Fruit fly (Drosophila melanogaster): Measurements from ENCODE around the gene CG12003.
A peak's percentile ranks its signal among the peaks of the same experiment; 100 is the strongest.

The CG12003 gene

DNA sequence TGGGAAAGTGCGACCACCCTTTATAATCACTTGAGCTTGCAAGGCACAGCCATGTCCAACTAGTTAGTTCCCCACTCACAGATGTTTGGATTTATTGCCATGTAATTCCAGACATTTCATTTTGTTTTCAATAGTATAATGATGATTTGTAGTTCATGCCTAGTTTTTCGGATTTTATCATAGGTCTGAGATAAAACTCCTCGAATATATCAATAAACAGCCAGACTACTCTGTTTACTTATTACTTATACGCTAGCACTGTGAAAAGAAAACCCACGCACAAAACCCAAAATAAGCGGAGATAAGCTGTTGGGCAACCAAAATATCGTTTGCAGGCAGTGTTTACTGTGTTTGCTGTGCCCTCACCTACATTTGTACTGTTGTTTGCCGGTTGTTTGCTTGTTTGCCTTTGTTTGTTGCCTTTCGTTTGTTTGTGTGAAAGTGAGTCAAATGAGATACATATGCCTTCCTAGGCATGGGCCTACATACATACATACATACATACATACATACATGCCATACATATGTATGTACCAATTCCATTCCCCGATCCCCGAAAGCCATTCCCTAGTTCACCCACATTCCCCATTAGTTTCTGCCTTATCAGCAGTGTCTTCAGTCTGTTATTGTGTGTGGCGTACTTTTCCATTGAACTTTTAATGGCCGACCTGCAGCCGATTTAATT, 14.1 kb downstream of the CG12003 start (continued):
- TF ChIP-seq jing (GFP tag; optimal IDR thresholded peaks at IDR 0.05) = peak; percentile 46
- TF ChIP-seq croc (GFP tag; conservative IDR thresholded peaks at IDR 0.05) = peak; percentile 45
- peak; percentile 61 for TF ChIP-seq bcd (GFP tag; optimal IDR thresholded peaks at IDR 0.05)
- TF ChIP-seq nerfin-2 (GFP tag; IDR thresholded peaks at IDR 0.05; ENCODE audit: partially characterized antibody) = no peak
- TF ChIP-seq D19A (tag; optimal IDR thresholded peaks at IDR 0.05) = peak; percentile 71
- no peak for TF ChIP-seq CkIIα-i1 (GFP tag; IDR thresholded peaks at IDR 0.05)
- peak; percentile 93 for TF ChIP-seq fd64A (GFP tag; optimal IDR thresholded peaks at IDR 0.05)
- peak in 1 of 2 experiments; percentile 67 for TF ChIP-seq Hr51 (GFP tag; optimal IDR thresholded peaks at IDR 0.05)
- peak; percentile 37 for TF ChIP-seq repo (GFP tag; optimal IDR thresholded peaks at IDR 0.05)
- TF ChIP-seq ash1 (GFP tag; optimal IDR thresholded peaks at IDR 0.05) = peak; percentile 57
- TF ChIP-seq trh (GFP tag; optimal IDR thresholded peaks at IDR 0.05) = peak; percentile 54
- TF ChIP-seq CG14050 (GFP tag; IDR thresholded peaks at IDR 0.05) = peak; percentile 17; the same call in 1 of the 3 replicates
- TF ChIP-seq CG7745 (tag; optimal IDR thresholded peaks at IDR 0.05) = peak; percentile 79
- TF ChIP-seq Blimp-1 (GFP tag; optimal IDR thresholded peaks at IDR 0.05) = peak; percentile 92
- peak; percentile 41 for TF ChIP-seq Nf-YB (GFP tag; optimal IDR thresholded peaks at IDR 0.05)
- peak; percentile 5 for TF ChIP-seq dm (GFP tag; optimal IDR thresholded peaks at IDR 0.05)
- peak; percentile 73 for TF ChIP-seq CG10654 (GFP tag; optimal IDR thresholded peaks at IDR 0.05)
- peak; percentile 43 to 69 for TF ChIP-seq Pdp1 (GFP tag; optimal IDR thresholded peaks at IDR 0.05)
- no peak for TF ChIP-seq Dp (GFP tag; optimal IDR thresholded peaks at IDR 0.05)
- TF ChIP-seq CG12942 (GFP tag; optimal IDR thresholded peaks at IDR 0.05) = peak; percentile 43
- no peak for TF ChIP-seq peb (GFP tag; IDR thresholded peaks at IDR 0.05)
- TF ChIP-seq CG15514 (GFP tag; optimal IDR thresholded peaks at IDR 0.05) = peak; percentile 36
- no peak for TF ChIP-seq unc-4 (GFP tag; IDR thresholded peaks at IDR 0.05; ENCODE audit: partially characterized antibody)
- TF ChIP-seq CG11085 (GFP tag; IDR thresholded peaks at IDR 0.05) = no peak
- TF ChIP-seq vvl (GFP tag; IDR thresholded peaks at IDR 0.05) = peak; percentile 37
- TF ChIP-seq vnd (GFP tag; IDR thresholded peaks at IDR 0.05; ENCODE audit: partially characterized antibody) = no peak
- no peak for TF ChIP-seq slou (GFP tag; optimal IDR thresholded peaks at IDR 0.05)
- TF ChIP-seq lola (GFP tag; optimal IDR thresholded peaks at IDR 0.05) = peak in 1 of 3 experiments; percentile 60
- TF ChIP-seq fd3F (GFP tag; optimal IDR thresholded peaks at IDR 0.05) = no peak
- TF ChIP-seq Dip3 (GFP tag; optimal IDR thresholded peaks at IDR 0.05) = peak; percentile 17
- peak in 1 of 2 experiments; percentile 96 for TF ChIP-seq Hr78 (GFP tag; optimal IDR thresholded peaks at IDR 0.05)
- 0 out of 2 replicates have a peak, but pooled peaks have one; percentile 40 for TF ChIP-seq sens-2 (GFP tag; IDR thresholded peaks at IDR 0.05)
- no peak for TF ChIP-seq Stat92E (GFP tag; optimal IDR thresholded peaks at IDR 0.05)
- TF ChIP-seq lab (GFP tag; optimal IDR thresholded peaks at IDR 0.05) = peak; percentile 70
- no peak for TF ChIP-seq Dad (GFP tag; optimal IDR thresholded peaks at IDR 0.05)
- TF ChIP-seq CrebB (tag; optimal IDR thresholded peaks at IDR 0.05) = peak; percentile 80
- peak; percentile 76 for TF ChIP-seq Mes4 (GFP tag; optimal IDR thresholded peaks at IDR 0.05)
- no peak for TF ChIP-seq B-H1 (GFP tag; IDR thresholded peaks at IDR 0.05)
- peak; percentile 72 for TF ChIP-seq CG1602 (GFP tag; optimal IDR thresholded peaks at IDR 0.05)
- peak; percentile 31 for TF ChIP-seq pho (GFP tag; optimal IDR thresholded peaks at IDR 0.05)
- peak; percentile 78 for TF ChIP-seq CG18764 (GFP tag; optimal IDR thresholded peaks at IDR 0.05)
- peak; percentile 77 for TF ChIP-seq CG1233 (GFP tag; optimal IDR thresholded peaks at IDR 0.05)
- TF ChIP-seq bbx (GFP tag; IDR thresholded peaks at IDR 0.05; ENCODE audit: partially characterized antibody) = no peak
- peak; percentile 54 for TF ChIP-seq sima (GFP tag; optimal IDR thresholded peaks at IDR 0.05)
- TF ChIP-seq CG15479 (GFP tag; optimal IDR thresholded peaks at IDR 0.05) = peak; percentile 80
- no peak for TF ChIP-seq pzg (GFP tag; optimal IDR thresholded peaks at IDR 0.05)
- TF ChIP-seq cas (GFP tag; IDR thresholded peaks at IDR 0.05) = no peak
- TF ChIP-seq Chrac-16 (GFP tag; optimal IDR thresholded peaks at IDR 0.05) = no peak

Measured in whole organism, embryonic.